Worm (Caenorhabditis elegans): ENCODE data around the gene F28A12.3.

ce11 chrV:8610633-8611404, 30.3 kb downstream of the F28A12.3 start, which contains the start of gene fip-4:
- TF ChIP-seq blmp-1 (tag; optimal IDR thresholded peaks at IDR 0.05; ENCODE audit: insufficient read depth) (peak; percentile 98), elt-1 (tag; optimal IDR thresholded peaks at IDR 0.05) (no peak), nhr-237 (tag; optimal IDR thresholded peaks at IDR 0.05) (no peak), unc-39 (tag; optimal IDR thresholded peaks at IDR 0.05) (no peak), ZK546.5 (tag; optimal IDR thresholded peaks at IDR 0.05) (no peak), ceh-82 (tag; optimal IDR thresholded peaks at IDR 0.05) (no peak)
